Worm (Caenorhabditis elegans) whole organism, early embryonic: ENCODE results near the gene K08H2.10.

Source experiments
- F13C5.2 ChIP-seq: sonication (generic microtip); optimal IDR thresholded peaks from 2 replicates; lab custom pipeline; 2017; ENCODE audit warnings: mild to moderate bottlenecking, missing genetic modification characterization, inconsistent platforms, missing compliant biosample characterization
- aly-1 ChIP-seq: sonication (generic microtip); optimal IDR thresholded peaks from 2 replicates; lab custom pipeline; 2016; ENCODE audit warnings: missing genetic modification characterization, missing compliant biosample characterization
- ama-1 ChIP-seq: fragments of 150-350 bp; optimal IDR thresholded peaks from 2 replicates; lab custom pipeline; 2014
- ceh-13 ChIP-seq: fragments of 200-800 bp; sonication (Bioruptor generic); optimal IDR thresholded peaks from 2 replicates; lab custom pipeline; 2018; ENCODE audit warnings: mild to moderate bottlenecking, missing genetic modification characterization, missing compliant biosample characterization
- ceh-36 ChIP-seq: sonication (generic microtip); optimal IDR thresholded peaks from 2 replicates; lab custom pipeline; 2016; ENCODE audit warnings: missing genetic modification characterization, inconsistent platforms, missing compliant biosample characterization
- ets-7 ChIP-seq: sonication (generic microtip); optimal IDR thresholded peaks from 2 replicates; lab custom pipeline; 2016; ENCODE audit warnings: missing genotype, missing genetic modification characterization, missing compliant biosample characterization
- hmbx-1 ChIP-seq: sonication (generic microtip); optimal IDR thresholded peaks from 2 replicates; lab custom pipeline; 2016; ENCODE audit warnings: mild to moderate bottlenecking, missing genetic modification characterization, missing compliant biosample characterization
- hmg-4 ChIP-seq: fragments of 200-800 bp; sonication (Bioruptor generic); optimal IDR thresholded peaks from 2 replicates; lab custom pipeline; 2018; ENCODE audit warnings: mild to moderate bottlenecking, missing genetic modification characterization, missing compliant biosample characterization
- hnd-1 ChIP-seq: sonication (generic microtip); optimal IDR thresholded peaks from 2 replicates; lab custom pipeline; 2016; ENCODE audit warnings: missing genetic modification characterization, missing compliant biosample characterization
- tbx-37 ChIP-seq: fragments of 200-800 bp; sonication (Bioruptor generic); conservative IDR thresholded peaks from 2 replicates; pipeline ENCODE4 v1.3.6; 2022; ENCODE audit warnings: missing genetic modification reagents, missing genetic modification characterization, missing compliant biosample characterization
- tra-4 ChIP-seq: sonication (generic microtip); optimal IDR thresholded peaks from 2 replicates; lab custom pipeline; 2017; ENCODE audit warnings: missing genetic modification characterization, missing compliant biosample characterization

DNA sequence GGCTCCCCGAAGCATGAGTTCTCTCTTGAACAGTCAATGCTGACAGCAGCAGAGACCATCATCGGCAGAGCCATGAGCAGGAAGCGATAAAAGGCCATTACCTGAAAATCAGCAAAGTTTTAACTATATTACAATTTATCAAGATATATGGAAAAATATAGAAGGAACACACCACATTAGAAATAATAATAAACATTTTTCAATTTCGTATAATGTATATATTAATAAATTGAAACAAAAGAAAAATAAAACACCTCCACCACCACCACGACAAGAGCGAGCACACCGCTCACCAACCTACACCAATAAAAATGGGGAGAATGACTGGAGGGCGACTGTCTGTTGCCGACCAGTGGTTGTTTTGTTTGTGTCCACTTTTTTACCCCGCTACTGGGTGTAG is 28.9 kb downstream of the K08H2.10 start, which contains the start of gene R04D3.2:
- TF ChIP-seq F13C5.2 (tag; lab: Kevin White, UChicago) = no peak
- no peak for TF ChIP-seq aly-1 (tag; lab: Kevin White, UChicago)
- TF ChIP-seq tbx-37 (GFP tag; lab: Robert Waterston, UW) = no peak
- TF ChIP-seq tra-4 = no peak
- TF ChIP-seq ceh-13 (GFP tag; lab: Kevin White, UChicago) = no peak
- no peak for TF ChIP-seq hmg-4 (GFP tag; lab: Kevin White, UChicago)
- no peak for TF ChIP-seq hnd-1 (tag; lab: Kevin White, UChicago)
- no peak for TF ChIP-seq ama-1 (lab: Kevin White, UChicago)
- no peak for TF ChIP-seq ets-7 (tag; lab: Kevin White, UChicago)
- no peak for TF ChIP-seq hmbx-1 (tag; lab: Kevin White, UChicago)
- no peak for TF ChIP-seq ceh-36 (tag; lab: Kevin White, UChicago)
